Fruit fly (Drosophila melanogaster): Measurements from ENCODE around the gene CG13386.

DNA sequence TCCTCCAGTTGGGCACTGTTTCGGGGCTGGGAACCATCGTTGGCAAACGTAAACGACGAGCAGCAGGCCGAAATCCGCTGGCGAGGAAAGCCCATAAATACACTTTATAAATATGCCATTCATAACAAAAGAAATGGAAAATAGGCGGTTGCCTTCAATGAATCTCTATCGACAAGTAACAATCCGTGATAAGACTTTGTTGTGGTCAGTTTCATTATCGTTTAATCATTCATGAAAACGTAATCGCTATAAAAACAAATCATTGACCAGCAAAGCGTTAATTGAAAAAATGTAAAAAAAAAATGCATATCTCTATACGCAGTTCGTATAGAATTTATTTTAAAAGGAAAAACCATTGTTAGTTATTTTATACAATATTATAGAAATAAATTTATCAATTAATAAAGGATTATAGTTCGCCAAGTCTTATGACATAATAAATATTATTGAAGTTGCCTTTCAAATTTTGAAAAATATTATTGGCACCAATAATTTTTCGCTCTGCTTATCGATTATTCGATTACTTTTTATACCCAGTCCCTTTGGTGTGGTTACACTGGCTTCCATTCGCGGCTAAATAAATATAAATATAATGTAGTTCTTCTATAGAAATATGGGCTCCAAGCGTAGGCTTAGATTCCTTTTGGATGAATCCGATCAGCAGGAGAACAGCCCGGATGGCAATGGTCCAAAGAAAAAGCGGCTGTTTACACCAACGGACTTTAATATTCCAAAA lies 1.2 kb downstream of the CG13386 start, which contains the start of gene CG31898:
- TF ChIP-seq usp (GFP tag; optimal IDR thresholded peaks at IDR 0.05) (no peak), EcR (GFP tag; optimal IDR thresholded peaks at IDR 0.05) (no peak), CG8478 (optimal IDR thresholded peaks at IDR 0.05) (no peak), pan (optimal IDR thresholded peaks at IDR 0.05) (no peak), Dll (optimal IDR thresholded peaks at IDR 0.05) (no peak)

All from whole organism.